Fruit fly (Drosophila melanogaster) whole organism, prepupa: ENCODE results near the gene ninaC.

Experiments used
- Blimp-1 ChIP-seq: fragments of 200-800 bp; sonication (Bioruptor generic); optimal IDR thresholded peaks from 3 replicates; lab custom pipeline; 2017; ENCODE audit warnings: missing biosample characterization, missing genetic modification characterization, mild to moderate bottlenecking, moderate library complexity, missing genetic modification reagents
- CG10631 ChIP-seq: fragments of 200-800 bp; sonication (Bioruptor generic); optimal IDR thresholded peaks from 2 replicates; lab custom pipeline; 2016; ENCODE audit warnings: missing biosample characterization, missing genetic modification characterization
- CG10669 ChIP-seq: fragments of 200-800 bp; sonication (Bioruptor generic); optimal IDR thresholded peaks from 3 replicates; lab custom pipeline; 2018; ENCODE audit warnings: missing biosample characterization, mild to moderate bottlenecking, missing genetic modification characterization, moderate library complexity
- CG11294 ChIP-seq: fragments of 200-800 bp; sonication (Bioruptor generic); IDR thresholded peaks from 2 replicates; pipeline ENCODE4 v1.3.6; 2022; ENCODE audit warnings: missing biosample characterization, missing genetic modification characterization
- CG11762 ChIP-seq: fragments of 200-800 bp; sonication (Bioruptor generic); optimal IDR thresholded peaks from 3 replicates; lab custom pipeline; 2016; ENCODE audit warnings: missing biosample characterization, missing genetic modification characterization; ENCODE audit not compliant: insufficient read depth
- CG11902 ChIP-seq: fragments of 200-800 bp; sonication (Bioruptor generic); optimal IDR thresholded peaks from 3 replicates; lab custom pipeline; 2016; ENCODE audit warnings: missing biosample characterization, missing genetic modification characterization
- CG15336 ChIP-seq: fragments of 200-800 bp; sonication (Bioruptor generic); IDR thresholded peaks from 2 replicates; pipeline ENCODE4 v1.3.6; 2022; ENCODE audit warnings: missing biosample characterization, missing genetic modification characterization
- CG16779 ChIP-seq: fragments of 200-800 bp; sonication (Bioruptor generic); optimal IDR thresholded peaks from 3 replicates; lab custom pipeline; 2017; ENCODE audit warnings: missing biosample characterization, mild to moderate bottlenecking, missing genetic modification characterization
- CG3032 ChIP-seq: fragments of 200-800 bp; optimal IDR thresholded peaks from 2 replicates; lab custom pipeline; 2019; ENCODE audit warnings: missing biosample characterization, mild to moderate bottlenecking, missing genetic modification characterization, moderate library complexity
- CG31627 ChIP-seq: fragments of 200-800 bp; sonication (Bioruptor generic); optimal IDR thresholded peaks from 3 replicates; lab custom pipeline; 2016; ENCODE audit warnings: missing biosample characterization, missing genetic modification characterization
- CG32006 ChIP-seq: fragments of 200-800 bp; sonication (Bioruptor generic); optimal IDR thresholded peaks from 3 replicates; lab custom pipeline; 2017; ENCODE audit warnings: missing biosample characterization, mild to moderate bottlenecking, missing genetic modification characterization
- CG34406 ChIP-seq: fragments of 200-800 bp; sonication (Bioruptor generic); optimal IDR thresholded peaks from 3 replicates; lab custom pipeline; 2016; ENCODE audit warnings: missing biosample characterization, missing genetic modification characterization
- CG4318 ChIP-seq: fragments of 200-800 bp; sonication (Bioruptor generic); optimal IDR thresholded peaks from 3 replicates; lab custom pipeline; 2017; ENCODE audit warnings: missing biosample characterization, mild to moderate bottlenecking, missing genetic modification characterization
- CG6163 ChIP-seq: fragments of 200-800 bp; sonication (Bioruptor generic); IDR thresholded peaks from 3 replicates; pipeline ENCODE4 v1.3.6; 2022; ENCODE audit warnings: missing biosample characterization, missing genetic modification characterization
- CG6276 ChIP-seq: fragments of 200-800 bp; sonication (Bioruptor generic); optimal IDR thresholded peaks from 2 replicates; lab custom pipeline; 2017; ENCODE audit warnings: missing biosample characterization, mild to moderate bottlenecking, missing genetic modification characterization
- CG6792 ChIP-seq: fragments of 200-800 bp; sonication (Bioruptor generic); optimal IDR thresholded peaks from 3 replicates; lab custom pipeline; 2016; ENCODE audit warnings: missing biosample characterization, missing genetic modification characterization
- CG6808 ChIP-seq: fragments of 200-800 bp; sonication (Bioruptor generic); optimal IDR thresholded peaks from 3 replicates; lab custom pipeline; 2017; ENCODE audit warnings: missing biosample characterization, missing genetic modification characterization, mild to moderate bottlenecking, moderate library complexity, missing genetic modification reagents
- CG7368 ChIP-seq: fragments of 200-800 bp; sonication (Bioruptor generic); optimal IDR thresholded peaks from 3 replicates; lab custom pipeline; 2016; ENCODE audit warnings: missing biosample characterization, missing genetic modification characterization
- CG8319 ChIP-seq: fragments of 200-800 bp; sonication (Bioruptor generic); optimal IDR thresholded peaks from 3 replicates; lab custom pipeline; 2016; ENCODE audit warnings: missing biosample characterization, missing genetic modification characterization
- CG9139 ChIP-seq: fragments of 200-800 bp; sonication (Bioruptor generic); optimal IDR thresholded peaks from 3 replicates; lab custom pipeline; 2017; ENCODE audit warnings: missing biosample characterization, mild to moderate bottlenecking, missing genetic modification characterization
- Eip75B ChIP-seq: fragments of 200-800 bp; sonication (Bioruptor generic); optimal IDR thresholded peaks from 3 replicates; lab custom pipeline; 2016; ENCODE audit warnings: missing biosample characterization, missing genetic modification characterization
- Eip93F ChIP-seq: fragments of 200-800 bp; sonication (Bioruptor generic); optimal IDR thresholded peaks from 2 replicates; lab custom pipeline; 2016; ENCODE audit warnings: missing biosample characterization, mild to moderate bottlenecking, missing genetic modification characterization
- Ets96B ChIP-seq: fragments of 200-800 bp; optimal IDR thresholded peaks from 2 replicates; lab custom pipeline; 2019; ENCODE audit warnings: missing biosample characterization, mild to moderate bottlenecking, missing genetic modification characterization, moderate library complexity
- Gug ChIP-seq: fragments of 200-800 bp; sonication (Bioruptor generic); IDR thresholded peaks from 2 replicates; pipeline ENCODE4 v1.3.6; 2022; ENCODE audit warnings: missing biosample characterization, missing genetic modification characterization
- Hr39 ChIP-seq: fragments of 200-800 bp; sonication (Bioruptor generic); optimal IDR thresholded peaks from 2 replicates; lab custom pipeline; 2016; ENCODE audit warnings: missing biosample characterization, missing genetic modification characterization
- Hr4 ChIP-seq: fragments of 200-800 bp; sonication (Bioruptor generic); optimal IDR thresholded peaks from 3 replicates; lab custom pipeline; 2016; ENCODE audit warnings: missing biosample characterization, missing genetic modification characterization
- Lpt ChIP-seq: fragments of 200-800 bp; sonication (Bioruptor generic); optimal IDR thresholded peaks from 3 replicates; lab custom pipeline; 2016; ENCODE audit warnings: missing biosample characterization, missing genetic modification characterization
- Met ChIP-seq: fragments of 200-800 bp; sonication (Bioruptor generic); optimal IDR thresholded peaks from 3 replicates; lab custom pipeline; 2016; ENCODE audit warnings: missing biosample characterization, missing genetic modification characterization
- OdsH ChIP-seq: fragments of 200-800 bp; sonication (Bioruptor generic); optimal IDR thresholded peaks from 3 replicates; lab custom pipeline; 2016; ENCODE audit warnings: missing biosample characterization, missing genetic modification characterization
- Sox102F ChIP-seq: fragments of 200-800 bp; sonication (Bioruptor generic); optimal IDR thresholded peaks from 2 replicates; lab custom pipeline; 2016; ENCODE audit warnings: missing biosample characterization, mild to moderate bottlenecking, missing genetic modification characterization
- Sox14 ChIP-seq: fragments of 200-800 bp; sonication (Bioruptor generic); optimal IDR thresholded peaks from 3 replicates; lab custom pipeline; 2016; ENCODE audit warnings: missing biosample characterization, missing genetic modification characterization
- acj6 ChIP-seq: fragments of 200-800 bp; sonication (Bioruptor generic); optimal IDR thresholded peaks from 3 replicates; lab custom pipeline; 2016; ENCODE audit warnings: missing biosample characterization, missing genetic modification characterization
- cyc ChIP-seq: fragments of 200-800 bp; sonication (Bioruptor generic); optimal IDR thresholded peaks from 3 replicates; lab custom pipeline; 2016; ENCODE audit warnings: missing biosample characterization, missing genetic modification characterization
- dac ChIP-seq: fragments of 200-800 bp; sonication (Bioruptor generic); optimal IDR thresholded peaks from 2 replicates; lab custom pipeline; 2017; ENCODE audit warnings: missing biosample characterization, mild to moderate bottlenecking, missing genetic modification characterization
- dsx ChIP-seq: fragments of 200-800 bp; optimal IDR thresholded peaks from 3 replicates; lab custom pipeline; 2019; ENCODE audit warnings: missing biosample characterization, mild to moderate bottlenecking, missing genetic modification characterization, moderate library complexity; ENCODE audit not compliant: poor library complexity, severe bottlenecking
- esn ChIP-seq: fragments of 200-800 bp; sonication (Bioruptor generic); optimal IDR thresholded peaks from 2 replicates; lab custom pipeline; 2016; ENCODE audit warnings: missing biosample characterization, mild to moderate bottlenecking, missing genetic modification characterization, moderate library complexity
- fd85E ChIP-seq: fragments of 200-800 bp; sonication (Bioruptor generic); optimal IDR thresholded peaks from 3 replicates; lab custom pipeline; 2016; ENCODE audit warnings: missing biosample characterization, missing genetic modification characterization
- lz ChIP-seq: fragments of 200-800 bp; sonication (Bioruptor generic); optimal IDR thresholded peaks from 3 replicates; lab custom pipeline; 2016; ENCODE audit warnings: missing biosample characterization, missing genetic modification characterization
- net ChIP-seq: fragments of 200-800 bp; sonication (Bioruptor generic); optimal IDR thresholded peaks from 3 replicates; lab custom pipeline; 2016; ENCODE audit warnings: missing biosample characterization, missing genetic modification characterization
- pdm3 ChIP-seq: fragments of 200-800 bp; sonication (Bioruptor generic); optimal IDR thresholded peaks from 3 replicates; lab custom pipeline; 2016; ENCODE audit warnings: missing biosample characterization, missing genetic modification characterization
- salr ChIP-seq, 2 experiments: fragments of 200-800 bp; sonication (Bioruptor generic); optimal IDR thresholded peaks; 3 replicates each; lab custom pipeline; 2016 to 2018; ENCODE audit warnings: missing biosample characterization in 2 of 2, missing genetic modification characterization in 2 of 2, mild to moderate bottlenecking in 1 of 2
- spab ChIP-seq: fragments of 200-800 bp; sonication (Bioruptor generic); optimal IDR thresholded peaks from 2 replicates; lab custom pipeline; 2017; ENCODE audit warnings: missing biosample characterization, mild to moderate bottlenecking, missing genetic modification characterization, missing genetic modification reagents
- ss ChIP-seq, 2 experiments: fragments of 200-800 bp; sonication (Bioruptor generic); optimal IDR thresholded peaks; 2 replicates in 1 of 2; 3 replicates in 1 of 2; lab custom pipeline; 2017 to 2018; ENCODE audit warnings: mild to moderate bottlenecking in 2 of 2, missing biosample characterization in 2 of 2, missing genetic modification characterization in 2 of 2, moderate library complexity in 1 of 2
- svp ChIP-seq: fragments of 200-800 bp; sonication (Bioruptor generic); peaks from one replicate; lab custom pipeline; 2016; ENCODE audit warnings: missing biosample characterization, missing genetic modification characterization
- topi ChIP-seq: fragments of 200-800 bp; sonication (Bioruptor generic); optimal IDR thresholded peaks from 3 replicates; lab custom pipeline; 2016; ENCODE audit warnings: missing biosample characterization, missing genetic modification characterization

Gene ninaC

DNA sequence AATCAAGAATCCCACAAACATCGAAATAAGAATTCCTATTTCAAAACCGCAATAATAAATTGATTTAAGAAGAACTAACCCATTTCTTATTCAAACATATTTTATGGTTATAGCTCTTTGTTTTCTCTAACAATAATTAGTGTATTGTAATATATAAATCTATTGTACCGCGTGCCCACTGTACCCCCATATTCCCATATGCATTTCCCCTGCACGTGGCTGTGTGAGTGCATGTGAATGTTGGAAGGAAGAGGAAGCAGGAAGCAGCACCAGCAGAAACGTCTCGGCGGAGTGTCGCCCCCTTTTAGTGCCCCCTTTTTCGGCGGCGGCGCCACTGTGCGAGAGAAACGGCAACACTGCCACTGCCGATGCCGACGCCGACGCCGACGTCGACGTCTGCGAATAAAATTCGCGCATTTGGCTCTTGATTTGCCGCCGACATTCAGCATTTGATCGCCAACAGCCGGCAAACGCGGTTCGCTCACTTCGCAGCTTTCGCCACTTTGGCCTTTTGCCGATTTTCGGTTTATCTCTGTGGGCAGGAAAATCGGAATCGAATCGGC is 45.9 kb downstream of the ninaC start (continued):
- peak; percentile 64 for TF ChIP-seq Eip75B (GFP tag; lab: Kevin White, UChicago)
- TF ChIP-seq Ets96B (tag; lab: Kevin White, UChicago): peak; percentile 82
- TF ChIP-seq CG10669 (GFP tag; lab: Kevin White, UChicago): peak; percentile 65
- peak; percentile 53 for TF ChIP-seq CG31627
- TF ChIP-seq svp (GFP tag; lab: Kevin White, UChicago): peak; percentile 86
- TF ChIP-seq CG15336 (GFP tag; lab: Robert Waterston, UW): peak; percentile 84
- peak; percentile 79 for TF ChIP-seq dsx (GFP tag; lab: Kevin White, UChicago)
- peak; percentile 72 for TF ChIP-seq Hr4 (GFP tag; lab: Kevin White, UChicago)
- peak; percentile 59 for TF ChIP-seq CG16779 (tag; lab: Kevin White, UChicago)
- TF ChIP-seq cyc (GFP tag; lab: Kevin White, UChicago): peak; percentile 60
- peak; percentile 71 for TF ChIP-seq OdsH (GFP tag; lab: Kevin White, UChicago)
- TF ChIP-seq CG4318 (GFP tag; lab: Kevin White, UChicago): peak; percentile 3
- peak; percentile 22 for TF ChIP-seq spab (GFP tag; lab: Kevin White, UChicago)
- TF ChIP-seq CG9139 (GFP tag; lab: Kevin White, UChicago): peak; percentile 61
- TF ChIP-seq CG6808 (GFP tag; lab: Kevin White, UChicago): peak; percentile 57
- peak; percentile 71 for TF ChIP-seq CG11762 (GFP tag; lab: Kevin White, UChicago)
- TF ChIP-seq CG7368: peak; percentile 63
- peak; percentile 37 for TF ChIP-seq Gug (GFP tag; lab: Robert Waterston, UW)
- peak; percentile 59 for TF ChIP-seq CG6276 (GFP tag; lab: Kevin White, UChicago)
- TF ChIP-seq CG32006 (GFP tag; lab: Kevin White, UChicago): peak; percentile 29
- peak; percentile 62 for TF ChIP-seq net
- peak; percentile 63 for TF ChIP-seq esn (GFP tag; lab: Kevin White, UChicago)
- peak; percentile 41 for TF ChIP-seq dac

DNA sequence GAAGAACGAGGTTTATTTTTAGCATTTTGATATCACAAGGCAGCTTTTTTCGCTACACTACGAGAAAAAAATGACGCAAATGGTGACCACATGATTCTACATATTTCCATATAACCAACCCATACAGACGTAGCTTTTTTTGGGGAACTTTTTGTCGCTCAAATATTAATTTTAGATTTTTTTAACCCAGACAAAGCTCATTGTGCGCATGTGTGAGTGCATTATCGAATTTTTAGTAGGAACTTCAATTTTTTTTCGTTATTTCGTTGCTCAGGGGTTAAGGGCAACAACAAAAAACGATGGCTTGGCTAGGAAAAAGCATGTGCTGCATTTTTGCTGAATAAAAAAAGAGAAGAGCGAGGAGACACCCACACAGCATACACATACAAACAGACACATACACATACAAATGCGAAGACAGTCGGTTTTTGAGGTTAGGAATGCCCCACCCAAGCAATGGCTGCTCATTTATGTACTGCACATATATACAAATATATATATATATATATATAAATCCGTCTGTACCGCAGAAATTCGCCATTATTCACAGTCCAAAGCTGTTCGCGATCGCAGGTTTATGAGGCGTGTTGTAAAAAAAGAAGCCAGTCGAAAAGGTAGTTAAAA is 46.9 kb downstream of the ninaC start:
- TF ChIP-seq CG3032 (peak; percentile 53), CG9139 (GFP tag; lab: Kevin White, UChicago) (no peak), OdsH (GFP tag; lab: Kevin White, UChicago) (peak; percentile 64), CG10669 (GFP tag; lab: Kevin White, UChicago) (peak; percentile 49), salr (GFP tag; optimal IDR thresholded peaks at IDR 0.05; lab: Kevin White, UChicago) (peak in 1 of 2 experiments; percentile 60), CG8319 (GFP tag; lab: Kevin White, UChicago) (peak; percentile 4), lz (peak; percentile 50), CG10631 (peak; percentile 69), CG6808 (GFP tag; lab: Kevin White, UChicago) (peak; percentile 11), Lpt (no peak), Sox14 (GFP tag; lab: Kevin White, UChicago) (peak; percentile 71), esn (GFP tag; lab: Kevin White, UChicago) (peak; percentile 1), dsx (GFP tag; lab: Kevin White, UChicago) (no peak), CG6163 (GFP tag; lab: Robert Waterston, UW) (peak; percentile 57), pdm3 (GFP tag; lab: Kevin White, UChicago) (peak; percentile 61), acj6 (GFP tag; lab: Kevin White, UChicago) (peak; percentile 40), dac (peak; percentile 29), fd85E (GFP tag; lab: Kevin White, UChicago) (no peak), Blimp-1 (no peak), CG11294 (GFP tag; lab: Robert Waterston, UW) (no peak), Eip93F (no peak), svp (GFP tag; lab: Kevin White, UChicago) (peak; percentile 80), CG11762 (GFP tag; lab: Kevin White, UChicago) (no peak), Met (GFP tag; lab: Kevin White, UChicago) (peak; percentile 31), topi (GFP tag; lab: Kevin White, UChicago) (peak; percentile 42), CG6276 (GFP tag; lab: Kevin White, UChicago) (no peak), Hr39 (GFP tag; lab: Kevin White, UChicago) (peak; percentile 64), net (peak; percentile 52), CG11902 (GFP tag; lab: Kevin White, UChicago) (no peak), CG34406 (GFP tag; lab: Kevin White, UChicago) (no peak), Sox102F (GFP tag; lab: Kevin White, UChicago) (peak; percentile 19), CG4318 (GFP tag; lab: Kevin White, UChicago) (peak; percentile 43), CG32006 (GFP tag; lab: Kevin White, UChicago) (peak; percentile 75), ss (GFP tag; optimal IDR thresholded peaks at IDR 0.05; lab: Kevin White, UChicago) (no peak), Hr4 (GFP tag; lab: Kevin White, UChicago) (peak; percentile 67), CG6792 (GFP tag; lab: Kevin White, UChicago) (peak; percentile 36), cyc (GFP tag; lab: Kevin White, UChicago) (peak; percentile 35), Ets96B (tag; lab: Kevin White, UChicago) (peak; percentile 36)
